Worm (Caenorhabditis elegans) whole organism, L4 larva: ENCODE data around the gene F46G10.1.

Experiments
- F10B5.3 ChIP-seq: sonication (generic microtip); optimal IDR thresholded peaks from 2 replicates; lab custom pipeline; 2016; ENCODE audit warnings: mild to moderate bottlenecking, missing genetic modification characterization, missing compliant biosample characterization
- F26F4.8 ChIP-seq: fragments of 200-800 bp; sonication (Bioruptor generic); conservative IDR thresholded peaks from 2 replicates; pipeline ENCODE4 v1.3.6; 2022; ENCODE audit warnings: missing genetic modification characterization, missing compliant biosample characterization
- F37D6.2 ChIP-seq: sonication (generic microtip); optimal IDR thresholded peaks from 2 replicates; lab custom pipeline; 2016; ENCODE audit warnings: mild to moderate bottlenecking, missing genetic modification characterization, missing compliant biosample characterization
- Y75B8A.6 ChIP-seq: fragments of 200-800 bp; sonication (Bioruptor generic); IDR thresholded peaks from 2 replicates; pipeline ENCODE4 v1.3.6; 2022; ENCODE audit warnings: missing genetic modification reagents, missing genetic modification characterization, missing compliant biosample characterization
- ZK337.2 ChIP-seq: fragments of 200-800 bp; sonication (Bioruptor generic); IDR thresholded peaks from 2 replicates; pipeline ENCODE4 v1.3.6; 2022; ENCODE audit warnings: missing genetic modification reagents, missing genetic modification characterization, missing compliant biosample characterization
- ZK546.5 ChIP-seq, 2 experiments: sonication (generic microtip); optimal IDR thresholded peaks; 2 replicates each; lab custom pipeline; 2017; ENCODE audit warnings: missing biosample characterization in 2 of 2, missing genetic modification characterization in 2 of 2
- aha-1 ChIP-seq: fragments of 150-350 bp; peaks from one replicate; lab custom pipeline; 2014; ENCODE audit warnings: missing biosample characterization, missing genetic modification characterization
- attf-4 ChIP-seq: sonication (generic microtip); optimal IDR thresholded peaks from 3 replicates; lab custom pipeline; 2017; ENCODE audit warnings: missing biosample characterization, missing genetic modification characterization
- ceh-20 ChIP-seq: fragments of 200-800 bp; sonication (Bioruptor generic); IDR thresholded peaks from 2 replicates; pipeline ENCODE4 v1.3.6; 2022; ENCODE audit warnings: missing genetic modification reagents, missing genetic modification characterization, missing compliant biosample characterization
- ces-1 ChIP-seq: fragments of 150-350 bp; sonication (generic microtip); optimal IDR thresholded peaks from 4 replicates; lab custom pipeline; 2014; ENCODE audit warnings: missing biosample characterization, missing genetic modification reagents, missing genetic modification characterization
- ctbp-1 ChIP-seq: fragments of 200-800 bp; sonication (Bioruptor generic); IDR thresholded peaks from 2 replicates; pipeline ENCODE4 v1.3.6; 2022; ENCODE audit warnings: missing genetic modification reagents, missing genetic modification characterization, missing compliant biosample characterization
- daf-12 ChIP-seq: fragments of 150-350 bp; optimal IDR thresholded peaks from 2 replicates; lab custom pipeline; 2014; ENCODE audit warnings: missing biosample characterization, missing genetic modification reagents, missing genetic modification characterization
- daf-16 ChIP-seq, 3 experiments: sonication (generic microtip); optimal IDR thresholded peaks; 2 replicates each; lab custom pipeline; 2016 to 2017; ENCODE audit warnings: missing genetic modification characterization in 3 of 3, missing genetic modification reagents in 3 of 3, mild to moderate bottlenecking in 2 of 3, missing compliant biosample characterization in 2 of 3, missing biosample characterization in 1 of 3, moderate library complexity in 1 of 3
- daf-19 ChIP-seq: fragments of 200-800 bp; sonication (Bioruptor generic); conservative IDR thresholded peaks from 2 replicates; pipeline ENCODE4 v1.3.6; 2022; ENCODE audit warnings: missing genetic modification characterization, missing compliant biosample characterization
- dmd-6 ChIP-seq: fragments of 200-800 bp; sonication (Bioruptor generic); IDR thresholded peaks from 2 replicates; pipeline ENCODE4 v1.3.6; 2022; ENCODE audit warnings: missing genetic modification reagents, missing genetic modification characterization, missing compliant biosample characterization
- dmd-8 ChIP-seq: fragments of 200-800 bp; sonication (Bioruptor generic); IDR thresholded peaks from 2 replicates; pipeline ENCODE4 v1.3.6; 2022; ENCODE audit warnings: missing genetic modification characterization, missing compliant biosample characterization
- dve-1 ChIP-seq: sonication (generic microtip); optimal IDR thresholded peaks from 2 replicates; lab custom pipeline; 2017; ENCODE audit warnings: antibody characterized with exemption, mild to moderate bottlenecking, missing genetic modification characterization, missing compliant biosample characterization; ENCODE audit not compliant: insufficient read depth
- egl-43 ChIP-seq: fragments of 200-800 bp; sonication (Bioruptor generic); IDR thresholded peaks from 2 replicates; pipeline ENCODE4 v1.3.6; 2022; ENCODE audit warnings: missing genetic modification reagents, missing genetic modification characterization, missing compliant biosample characterization
- fos-1 ChIP-seq: fragments of 150-350 bp; optimal IDR thresholded peaks from 2 replicates; lab custom pipeline; 2014; ENCODE audit warnings: missing biosample characterization, missing genetic modification characterization
- hlh-11 ChIP-seq: fragments of 200-800 bp; sonication (Bioruptor generic); optimal IDR thresholded peaks from 2 replicates; lab custom pipeline; 2018; ENCODE audit warnings: mild to moderate bottlenecking, missing genetic modification characterization, missing compliant biosample characterization
- hlh-30 ChIP-seq: sonication (generic microtip); optimal IDR thresholded peaks from 2 replicates; lab custom pipeline; 2017; ENCODE audit warnings: antibody characterized with exemption, mild to moderate bottlenecking, missing genetic modification characterization, missing compliant biosample characterization; ENCODE audit not compliant: insufficient read depth
- lim-7 ChIP-seq: fragments of 200-800 bp; sonication (Bioruptor generic); IDR thresholded peaks from 2 replicates; pipeline ENCODE4 v1.3.6; 2022; ENCODE audit warnings: missing genetic modification characterization, missing compliant biosample characterization
- lir-3 ChIP-seq: sonication (generic microtip); optimal IDR thresholded peaks from 2 replicates; lab custom pipeline; 2016; ENCODE audit warnings: mild to moderate bottlenecking, missing genetic modification characterization, missing compliant biosample characterization
- lsy-2 ChIP-seq, 2 experiments: fragments of 150-350 bp in 1 of 2; sonication (generic microtip) in 1 of 2; optimal IDR thresholded peaks; 2 replicates each; lab custom pipeline; 2014 to 2017; ENCODE audit warnings: missing biosample characterization in 2 of 2, missing genetic modification characterization in 2 of 2
- madf-9 ChIP-seq: fragments of 200-800 bp; sonication (Bioruptor generic); conservative IDR thresholded peaks from 2 replicates; pipeline ENCODE4 v1.3.6; 2022; ENCODE audit warnings: missing genetic modification reagents, missing genetic modification characterization, missing compliant biosample characterization
- mdl-1 ChIP-seq, 2 experiments: fragments of 150-350 bp in 1 of 2; sonication (generic microtip) in 1 of 2; optimal IDR thresholded peaks; 2 replicates each; lab custom pipeline; 2014 to 2017; ENCODE audit warnings: missing biosample characterization in 2 of 2, missing genetic modification characterization in 2 of 2
- mep-1 ChIP-seq: fragments of 150-350 bp; sonication (generic microtip); optimal IDR thresholded peaks from 3 replicates; lab custom pipeline; 2014; ENCODE audit warnings: missing biosample characterization, missing genetic modification characterization
- mes-2 ChIP-seq: sonication (generic microtip); optimal IDR thresholded peaks from 2 replicates; lab custom pipeline; 2016; ENCODE audit warnings: missing genotype, mild to moderate bottlenecking, missing genetic modification characterization, missing compliant biosample characterization; ENCODE audit not compliant: poor library complexity, severe bottlenecking
- nhr-11 ChIP-seq: fragments of 150-350 bp; optimal IDR thresholded peaks from 2 replicates; lab custom pipeline; 2014; ENCODE audit warnings: missing biosample characterization, missing genetic modification characterization
- nhr-28 ChIP-seq: fragments of 150-350 bp; optimal IDR thresholded peaks from 2 replicates; lab custom pipeline; 2014; ENCODE audit warnings: missing biosample characterization, missing genetic modification characterization
- nhr-42 ChIP-seq: fragments of 200-800 bp; sonication (Bioruptor generic); IDR thresholded peaks from 2 replicates; pipeline ENCODE4 v1.3.6; 2022; ENCODE audit warnings: missing genetic modification characterization, missing compliant biosample characterization
- nhr-77 ChIP-seq: fragments of 150-350 bp; optimal IDR thresholded peaks from 2 replicates; lab custom pipeline; 2014; ENCODE audit warnings: missing biosample characterization, missing genetic modification characterization
- pha-4 ChIP-seq, 2 experiments: fragments of 150-350 bp in 1 of 2; fragments of 200-800 bp in 1 of 2; sonication (Bioruptor generic) in 1 of 2; IDR thresholded peaks in 1 of 2; optimal IDR thresholded peaks in 1 of 2; 2 replicates each; pipeline versions ENCODE4 v1.3.6 to Lab custom; 2014 to 2022; ENCODE audit warnings: missing genetic modification characterization in 2 of 2, missing genetic modification reagents in 2 of 2, missing biosample characterization in 1 of 2, missing compliant biosample characterization in 1 of 2
- php-3 ChIP-seq: fragments of 200-800 bp; sonication (Bioruptor generic); IDR thresholded peaks from 2 replicates; pipeline ENCODE4 v1.3.6; 2022; ENCODE audit warnings: missing genetic modification reagents, missing genetic modification characterization, missing compliant biosample characterization
- pqm-1 ChIP-seq: sonication (generic microtip); optimal IDR thresholded peaks from 2 replicates; lab custom pipeline; 2017; ENCODE audit warnings: missing biosample characterization, missing genetic modification characterization
- rbr-2 ChIP-seq: sonication (generic microtip); optimal IDR thresholded peaks from 2 replicates; lab custom pipeline; 2016; ENCODE audit warnings: missing genotype, missing genetic modification characterization, missing compliant biosample characterization
- set-16 ChIP-seq: fragments of 200-800 bp; sonication (Bioruptor generic); IDR thresholded peaks from 2 replicates; pipeline ENCODE4 v1.3.6; 2022; ENCODE audit warnings: missing genetic modification reagents, missing genetic modification characterization, missing compliant biosample characterization
- skn-1 ChIP-seq: fragments of 150-350 bp; optimal IDR thresholded peaks from 2 replicates; lab custom pipeline; 2014; ENCODE audit warnings: missing biosample characterization, missing genetic modification characterization
- snpc-1.2 ChIP-seq: fragments of 200-800 bp; sonication (Bioruptor generic); IDR thresholded peaks from 2 replicates; pipeline ENCODE4 v1.3.6; 2022; ENCODE audit warnings: missing genetic modification reagents, missing genetic modification characterization, missing compliant biosample characterization
- snpc-4 ChIP-seq: fragments of 150-350 bp; optimal IDR thresholded peaks from 2 replicates; lab custom pipeline; 2014; ENCODE audit warnings: missing biosample characterization, missing genetic modification characterization
- tag-97 ChIP-seq: fragments of 200-800 bp; sonication (Bioruptor generic); IDR thresholded peaks from 2 replicates; pipeline ENCODE4 v1.3.6; 2022; ENCODE audit warnings: missing genetic modification characterization, missing compliant biosample characterization
- tra-1 ChIP-seq: fragments of 200-800 bp; sonication (Bioruptor generic); IDR thresholded peaks from 2 replicates; pipeline ENCODE4 v1.3.6; 2022; ENCODE audit warnings: missing genetic modification reagents, missing genetic modification characterization, missing compliant biosample characterization
- unc-130 ChIP-seq: sonication (generic microtip); optimal IDR thresholded peaks from 2 replicates; lab custom pipeline; 2016; ENCODE audit warnings: missing genetic modification reagents, missing genetic modification characterization, missing compliant biosample characterization
- unc-62 ChIP-seq, 3 experiments: fragments of 150-350 bp in 1 of 3; sonication (generic microtip); optimal IDR thresholded peaks in 2 of 3; peaks in 1 of 3; 1 replicate in 1 of 3; 2 replicates in 2 of 3; lab custom pipeline; 2014 to 2017; ENCODE audit warnings: missing biosample characterization in 3 of 3, missing genetic modification characterization in 3 of 3, missing genetic modification reagents in 3 of 3, missing genotype in 1 of 3
- zip-11 ChIP-seq: fragments of 200-800 bp; sonication (Bioruptor generic); IDR thresholded peaks from 2 replicates; pipeline ENCODE4 v1.3.6; 2022; ENCODE audit warnings: missing genetic modification characterization, missing compliant biosample characterization
- ztf-7 ChIP-seq: fragments of 150-350 bp; optimal IDR thresholded peaks from 2 replicates; lab custom pipeline; 2014; ENCODE audit warnings: missing biosample characterization, missing genetic modification characterization

F46G10.1 gene

DNA sequence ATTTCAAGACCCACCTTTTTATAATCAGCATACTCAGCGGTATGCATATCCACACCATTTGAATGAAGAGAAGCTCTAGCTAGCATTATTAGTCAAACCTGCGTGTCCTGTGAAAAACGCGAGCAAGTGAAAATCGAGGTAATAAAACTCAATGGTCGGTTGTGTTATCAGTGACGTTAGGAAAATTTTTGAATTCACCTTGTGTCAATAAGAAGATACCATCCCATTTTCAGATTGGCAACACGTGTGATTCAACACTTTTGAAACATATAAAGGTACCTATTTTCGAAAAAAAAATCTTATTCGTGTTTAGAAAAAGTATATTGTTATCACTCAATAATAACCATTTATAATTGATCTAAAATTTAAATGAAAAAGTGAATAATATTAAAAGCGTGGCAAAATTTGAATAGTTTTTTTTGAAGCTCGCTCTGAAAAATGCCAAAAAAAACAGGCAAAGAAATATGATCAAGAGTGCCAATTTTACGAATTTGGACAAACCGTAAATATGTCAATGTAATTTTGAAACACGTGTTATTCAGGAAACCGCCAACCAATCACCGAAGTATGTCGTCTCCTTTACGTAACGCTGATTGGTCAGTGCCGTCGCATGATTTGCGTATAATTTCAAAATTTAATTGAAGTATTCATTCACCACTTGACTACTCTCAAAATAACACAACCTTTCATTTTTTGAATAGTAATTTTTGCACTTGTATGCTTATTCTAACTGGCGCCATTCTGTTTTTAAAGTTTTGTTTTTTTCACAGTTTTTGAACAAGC is at the start of gene F46G10.1:
TSS of gene F46G10.1 (minus strand) at position 115 of the 783 bp plus-strand sequence.
- TF ChIP-seq nhr-77 (tag; lab: Kevin White, UChicago): peak; percentile 39
- no peak for TF ChIP-seq ZK337.2 (GFP tag; lab: Robert Waterston, UW)
- TF ChIP-seq unc-62 (GFP tag; optimal IDR thresholded peaks at IDR 0.05 in 1 of 2; lab: Kevin White, UChicago): peak in 1 of 2 experiments; percentile 1
- TF ChIP-seq unc-62 (tag; optimal IDR thresholded peaks at IDR 0.05; lab: Kevin White, UChicago): no peak
- peak; percentile 28 for TF ChIP-seq aha-1 (tag; lab: Kevin White, UChicago)
- peak; percentile 28; the same call in 1 of the 2 replicates for TF ChIP-seq php-3 (GFP tag; lab: Robert Waterston, UW)
- no peak for TF ChIP-seq dmd-8 (GFP tag; lab: Robert Waterston, UW)
- no peak for TF ChIP-seq mes-2 (tag; lab: Kevin White, UChicago)
- TF ChIP-seq hlh-30 (tag; lab: Kevin White, UChicago): peak; percentile 21
- TF ChIP-seq pha-4 (GFP tag; IDR thresholded peaks at IDR 0.05; lab: Robert Waterston, UW): no peak
- no peak for TF ChIP-seq pha-4 (tag; optimal IDR thresholded peaks at IDR 0.05; lab: Kevin White, UChicago)
- peak; percentile 73 for TF ChIP-seq pqm-1 (tag; lab: Kevin White, UChicago)
- no peak for TF ChIP-seq daf-16 (GFP tag; optimal IDR thresholded peaks at IDR 0.05; lab: Kevin White, UChicago)
- peak; percentile 93 for TF ChIP-seq daf-16 (tag; optimal IDR thresholded peaks at IDR 0.05; lab: Kevin White, UChicago)
- peak in 1 of 2 experiments; percentile 13 for TF ChIP-seq mdl-1 (tag; optimal IDR thresholded peaks at IDR 0.05; lab: Kevin White, UChicago)
- TF ChIP-seq egl-43: no peak
- peak; percentile 70 for TF ChIP-seq dve-1
- TF ChIP-seq ztf-7 (tag; lab: Kevin White, UChicago): peak; percentile 26
- TF ChIP-seq lsy-2 (tag; optimal IDR thresholded peaks at IDR 0.05; lab: Kevin White, UChicago): no peak
- no peak for TF ChIP-seq unc-130 (GFP tag; lab: Kevin White, UChicago)
- no peak for TF ChIP-seq ctbp-1 (GFP tag; lab: Robert Waterston, UW)
- no peak for TF ChIP-seq set-16 (GFP tag; lab: Robert Waterston, UW)
- peak; percentile 47 for TF ChIP-seq hlh-11 (tag; lab: Kevin White, UChicago)
- no peak for TF ChIP-seq F37D6.2 (tag; lab: Kevin White, UChicago)
- TF ChIP-seq nhr-28 (tag; lab: Kevin White, UChicago): peak; percentile 58
- peak; percentile 78 for TF ChIP-seq dmd-6

DNA sequence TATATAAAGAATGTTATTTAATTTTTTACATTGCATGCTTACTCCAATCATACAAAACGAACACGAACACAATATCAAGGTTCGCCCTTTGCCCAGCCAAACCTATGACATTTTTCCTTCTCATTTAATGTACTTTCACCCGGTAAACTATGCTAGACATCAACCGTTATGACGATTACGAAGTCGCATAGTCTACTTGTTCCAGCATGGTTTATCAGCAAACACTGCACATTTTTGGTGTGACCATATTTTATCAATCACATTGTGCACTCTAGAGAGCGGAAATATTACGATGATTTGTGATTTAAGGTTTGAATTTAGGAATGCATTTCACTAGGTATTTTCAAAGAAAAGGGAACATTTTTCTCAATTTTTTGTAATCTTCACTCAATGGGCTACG is 49.1 kb upstream of the F46G10.1 start:
- TF ChIP-seq daf-12 (no peak), Y75B8A.6 (GFP tag; lab: Robert Waterston, UW) (no peak), mes-2 (tag; lab: Kevin White, UChicago) (peak; percentile 4), lir-3 (tag; lab: Kevin White, UChicago) (no peak), hlh-11 (tag; lab: Kevin White, UChicago) (peak; percentile 83), zip-11 (GFP tag; lab: Robert Waterston, UW) (no peak), ceh-20 (GFP tag; lab: Robert Waterston, UW) (no peak), mep-1 (tag; lab: Kevin White, UChicago) (no peak), tra-1 (GFP tag; lab: Robert Waterston, UW) (peak; percentile 38; the same call in 1 of the 2 replicates), lsy-2 (tag; optimal IDR thresholded peaks at IDR 0.05; lab: Kevin White, UChicago) (peak in 1 of 2 experiments; percentile 30), ZK337.2 (GFP tag; lab: Robert Waterston, UW) (no peak), rbr-2 (tag; lab: Kevin White, UChicago) (no peak), F26F4.8 (GFP tag; lab: Robert Waterston, UW) (no peak), nhr-11 (no peak), ces-1 (GFP tag; lab: Kevin White, UChicago) (no peak), tag-97 (GFP tag; lab: Robert Waterston, UW) (no peak), fos-1 (tag; lab: Kevin White, UChicago) (no peak), unc-130 (GFP tag; lab: Kevin White, UChicago) (no peak), attf-4 (tag; lab: Kevin White, UChicago) (no peak), snpc-1.2 (no peak), snpc-4 (tag; lab: Kevin White, UChicago) (no peak), aha-1 (tag; lab: Kevin White, UChicago) (no peak), ZK546.5 (tag; optimal IDR thresholded peaks at IDR 0.05; lab: Kevin White, UChicago) (no peak), lim-7 (GFP tag; lab: Robert Waterston, UW) (no peak), daf-19 (GFP tag; lab: Robert Waterston, UW) (no peak), madf-9 (no peak), skn-1 (tag; lab: Kevin White, UChicago) (no peak), nhr-42 (GFP tag; lab: Robert Waterston, UW) (no peak), F10B5.3 (tag; lab: Kevin White, UChicago) (no peak), F37D6.2 (tag; lab: Kevin White, UChicago) (no peak)
